Fruit fly (Drosophila melanogaster): ENCODE measurements around the gene CG17197.

dm6 chr3R:25723795-25724194, 51.4 kb downstream of the CG17197 start:
- TF ChIP-seq Sp1 (GFP tag; optimal IDR thresholded peaks at IDR 0.05) (no peak), pan (optimal IDR thresholded peaks at IDR 0.05) (no peak), Hr78 (GFP tag; optimal IDR thresholded peaks at IDR 0.05) (no peak)

Measured in whole organism, wandering third instar larva.